Worm (Caenorhabditis elegans): Measurements from ENCODE around the gene F46F5.16.

F46F5.16 gene

ce11 chrII:757224-757623 is 29.8 kb upstream of the F46F5.16 start:
- no peak for TF ChIP-seq pes-1 (GFP tag; IDR thresholded peaks at IDR 0.05)
- TF ChIP-seq sea-1 (GFP tag; conservative IDR thresholded peaks at IDR 0.05) = no peak
- TF ChIP-seq hmg-4 (GFP tag; optimal IDR thresholded peaks at IDR 0.05) = no peak
- TF ChIP-seq scrt-1 (GFP tag; IDR thresholded peaks at IDR 0.05) = no peak
- TF ChIP-seq aly-1 (tag; optimal IDR thresholded peaks at IDR 0.05) = no peak
- no peak for TF ChIP-seq tbx-11 (GFP tag; IDR thresholded peaks at IDR 0.05)

DNA sequence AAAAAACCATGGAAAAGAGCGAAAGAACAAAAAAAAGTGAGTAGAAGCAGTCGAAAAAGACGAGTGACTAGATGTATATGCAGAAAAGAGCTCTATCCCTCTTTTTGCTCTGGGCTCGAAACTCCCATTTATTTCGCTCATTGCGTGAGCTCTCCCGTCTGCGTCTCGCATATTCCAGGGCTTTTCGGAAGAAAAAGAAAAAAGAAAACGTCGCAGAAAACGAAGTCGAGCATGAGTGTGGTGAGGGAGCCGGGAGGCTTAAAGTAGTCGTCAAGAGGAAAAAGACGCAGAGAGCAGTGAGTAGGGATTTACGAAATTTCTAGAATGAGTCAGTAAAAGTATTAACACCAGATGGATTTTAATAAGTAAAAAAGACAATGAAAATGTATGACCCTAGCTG is 27.2 kb upstream of the F46F5.16 start:
- TF ChIP-seq hmg-4 (GFP tag; optimal IDR thresholded peaks at IDR 0.05) (no peak), sea-1 (GFP tag; conservative IDR thresholded peaks at IDR 0.05) (no peak)

ce11 chrII:760276-760675 is 26.8 kb upstream of the F46F5.16 start:
- no peak for TF ChIP-seq F13C5.2 (tag; optimal IDR thresholded peaks at IDR 0.05)
- no peak for TF ChIP-seq tra-4 (tag; optimal IDR thresholded peaks at IDR 0.05)
- no peak for TF ChIP-seq pes-1 (GFP tag; IDR thresholded peaks at IDR 0.05)
- no peak for TF ChIP-seq tbx-11 (GFP tag; IDR thresholded peaks at IDR 0.05)
- TF ChIP-seq tbx-37 (GFP tag; conservative IDR thresholded peaks at IDR 0.05) = no peak
- no peak for TF ChIP-seq ets-7 (tag; optimal IDR thresholded peaks at IDR 0.05)
- no peak for TF ChIP-seq ama-1 (optimal IDR thresholded peaks at IDR 0.05)
- TF ChIP-seq aly-1 (tag; optimal IDR thresholded peaks at IDR 0.05) = no peak
- TF ChIP-seq flt-1 (GFP tag; IDR thresholded peaks at IDR 0.05) = no peak
- TF ChIP-seq hnd-1 (tag; optimal IDR thresholded peaks at IDR 0.05) = no peak
- TF ChIP-seq B0310.2 (tag; optimal IDR thresholded peaks at IDR 0.05) = no peak
- no peak for TF ChIP-seq ceh-36 (tag; optimal IDR thresholded peaks at IDR 0.05)
- no peak for TF ChIP-seq scrt-1 (GFP tag; IDR thresholded peaks at IDR 0.05)
- no peak for TF ChIP-seq sea-1 (GFP tag; conservative IDR thresholded peaks at IDR 0.05)
- TF ChIP-seq ceh-13 (GFP tag; optimal IDR thresholded peaks at IDR 0.05) = no peak
- no peak for TF ChIP-seq hmg-4 (GFP tag; optimal IDR thresholded peaks at IDR 0.05)
- TF ChIP-seq hmbx-1 (tag; optimal IDR thresholded peaks at IDR 0.05) = no peak

- TF ChIP-seq ets-7 (tag; optimal IDR thresholded peaks at IDR 0.05) = no peak
- no peak for TF ChIP-seq aly-1 (tag; optimal IDR thresholded peaks at IDR 0.05)
- no peak for TF ChIP-seq hmg-4 (GFP tag; optimal IDR thresholded peaks at IDR 0.05)
- TF ChIP-seq tbx-37 (GFP tag; conservative IDR thresholded peaks at IDR 0.05) = no peak
- TF ChIP-seq tbx-11 (GFP tag; IDR thresholded peaks at IDR 0.05) = no peak
- TF ChIP-seq tra-4 (tag; optimal IDR thresholded peaks at IDR 0.05) = no peak
- TF ChIP-seq ceh-36 (tag; optimal IDR thresholded peaks at IDR 0.05) = no peak
- no peak for TF ChIP-seq B0310.2 (tag; optimal IDR thresholded peaks at IDR 0.05)
- TF ChIP-seq sea-1 (GFP tag; conservative IDR thresholded peaks at IDR 0.05) = no peak
- no peak for TF ChIP-seq ama-1 (optimal IDR thresholded peaks at IDR 0.05)
- TF ChIP-seq ceh-13 (GFP tag; optimal IDR thresholded peaks at IDR 0.05) = no peak
- no peak for TF ChIP-seq F13C5.2 (tag; optimal IDR thresholded peaks at IDR 0.05)
- TF ChIP-seq hnd-1 (tag; optimal IDR thresholded peaks at IDR 0.05) = no peak
- TF ChIP-seq scrt-1 (GFP tag; IDR thresholded peaks at IDR 0.05) = no peak
Observed at ce11 chrII:762942-763341, 24.1 kb upstream of the F46F5.16 start.

- TF ChIP-seq hmg-4 (GFP tag; optimal IDR thresholded peaks at IDR 0.05) (no peak), pes-1 (GFP tag; IDR thresholded peaks at IDR 0.05) (0 out of 2 replicates have a peak, but pooled peaks have one; percentile 15)
Observed at ce11 chrII:764385-764784, 22.7 kb upstream of the F46F5.16 start.

ce11 chrII:765219-765618 is 21.8 kb upstream of the F46F5.16 start, which contains the start of gene C08G5.7:
TSS of gene C08G5.7 (minus strand) at chrII:765319.
- TF ChIP-seq B0310.2 (tag; optimal IDR thresholded peaks at IDR 0.05) (no peak), hmg-4 (GFP tag; optimal IDR thresholded peaks at IDR 0.05) (no peak), ama-1 (optimal IDR thresholded peaks at IDR 0.05) (no peak), aly-1 (tag; optimal IDR thresholded peaks at IDR 0.05) (no peak)

DNA sequence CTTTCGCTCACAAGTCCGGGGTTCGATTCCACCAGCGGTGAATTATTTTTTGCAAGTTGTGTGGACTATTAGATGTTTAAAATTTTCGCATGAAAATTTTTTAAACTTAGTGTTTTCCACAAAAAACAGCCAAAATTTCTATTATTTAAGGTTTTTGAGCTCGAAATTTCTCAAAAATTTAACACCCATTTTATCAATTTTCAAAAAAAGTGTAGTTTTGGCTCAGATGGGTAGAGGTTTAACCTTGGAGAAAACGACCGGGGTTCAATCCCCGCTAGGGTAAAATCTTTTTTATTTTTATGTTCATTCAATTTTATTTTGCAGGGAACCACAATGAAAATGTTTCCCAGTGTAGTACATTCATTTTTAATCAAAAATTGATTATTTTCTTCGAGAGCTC is 17.8 kb upstream of the F46F5.16 start:
- TF ChIP-seq F13C5.2 (tag; optimal IDR thresholded peaks at IDR 0.05) (no peak), tra-4 (tag; optimal IDR thresholded peaks at IDR 0.05) (no peak), tbx-11 (GFP tag; IDR thresholded peaks at IDR 0.05) (no peak), ama-1 (optimal IDR thresholded peaks at IDR 0.05) (no peak), pes-1 (GFP tag; IDR thresholded peaks at IDR 0.05) (no peak), ceh-36 (tag; optimal IDR thresholded peaks at IDR 0.05) (no peak), tbx-37 (GFP tag; conservative IDR thresholded peaks at IDR 0.05) (no peak), hmbx-1 (tag; optimal IDR thresholded peaks at IDR 0.05) (no peak), aly-1 (tag; optimal IDR thresholded peaks at IDR 0.05) (no peak), hnd-1 (tag; optimal IDR thresholded peaks at IDR 0.05) (no peak), scrt-1 (GFP tag; IDR thresholded peaks at IDR 0.05) (no peak), sea-1 (GFP tag; conservative IDR thresholded peaks at IDR 0.05) (no peak)

- no peak for TF ChIP-seq F13C5.2 (tag; optimal IDR thresholded peaks at IDR 0.05)
- no peak for TF ChIP-seq B0310.2 (tag; optimal IDR thresholded peaks at IDR 0.05)
- TF ChIP-seq ama-1 (optimal IDR thresholded peaks at IDR 0.05) = no peak
- no peak for TF ChIP-seq flt-1 (GFP tag; IDR thresholded peaks at IDR 0.05)
- TF ChIP-seq ets-7 (tag; optimal IDR thresholded peaks at IDR 0.05) = no peak
- no peak for TF ChIP-seq tbx-11 (GFP tag; IDR thresholded peaks at IDR 0.05)
- TF ChIP-seq aly-1 (tag; optimal IDR thresholded peaks at IDR 0.05) = no peak
- no peak for TF ChIP-seq ceh-36 (tag; optimal IDR thresholded peaks at IDR 0.05)
- TF ChIP-seq pes-1 (GFP tag; IDR thresholded peaks at IDR 0.05) = no peak
- TF ChIP-seq scrt-1 (GFP tag; IDR thresholded peaks at IDR 0.05) = no peak
- TF ChIP-seq hnd-1 (tag; optimal IDR thresholded peaks at IDR 0.05) = no peak
- no peak for TF ChIP-seq hmg-4 (GFP tag; optimal IDR thresholded peaks at IDR 0.05)
- no peak for TF ChIP-seq ceh-13 (GFP tag; optimal IDR thresholded peaks at IDR 0.05)
- no peak for TF ChIP-seq tbx-37 (GFP tag; conservative IDR thresholded peaks at IDR 0.05)
- no peak for TF ChIP-seq sea-1 (GFP tag; conservative IDR thresholded peaks at IDR 0.05)
- TF ChIP-seq tra-4 (tag; optimal IDR thresholded peaks at IDR 0.05) = no peak
- TF ChIP-seq hmbx-1 (tag; optimal IDR thresholded peaks at IDR 0.05) = no peak
Observed at ce11 chrII:770253-770652, 16.8 kb upstream of the F46F5.16 start, which contains the start of gene C08G5.6. TSS of gene C08G5.6 (plus strand) at chrII:770553.

Data from whole organism, early embryonic.